Worm (Caenorhabditis elegans) whole organism, mixed stage, embryonic: Measurements from ENCODE around the gene T13C5.9.

Experiments
- blmp-1 ChIP-seq: fragments of 150-350 bp; optimal IDR thresholded peaks from 2 replicates; lab custom pipeline; 2014; ENCODE audit warnings: missing biosample characterization, missing genetic modification characterization
- lsy-2 ChIP-seq: fragments of 150-350 bp; optimal IDR thresholded peaks from 2 replicates; lab custom pipeline; 2014; ENCODE audit warnings: missing biosample characterization, missing genetic modification characterization
- mep-1 ChIP-seq: fragments of 150-350 bp; optimal IDR thresholded peaks from 2 replicates; lab custom pipeline; 2017; ENCODE audit warnings: missing biosample characterization, missing genetic modification reagents, missing genetic modification characterization, inconsistent platforms
- nhr-28 ChIP-seq: fragments of 150-350 bp; optimal IDR thresholded peaks from 2 replicates; lab custom pipeline; 2014; ENCODE audit warnings: missing biosample characterization, missing genetic modification characterization
- unc-62 ChIP-seq: fragments of 150-350 bp; optimal IDR thresholded peaks from 2 replicates; lab custom pipeline; 2014; ENCODE audit warnings: missing biosample characterization, missing genetic modification reagents, missing genetic modification characterization

DNA sequence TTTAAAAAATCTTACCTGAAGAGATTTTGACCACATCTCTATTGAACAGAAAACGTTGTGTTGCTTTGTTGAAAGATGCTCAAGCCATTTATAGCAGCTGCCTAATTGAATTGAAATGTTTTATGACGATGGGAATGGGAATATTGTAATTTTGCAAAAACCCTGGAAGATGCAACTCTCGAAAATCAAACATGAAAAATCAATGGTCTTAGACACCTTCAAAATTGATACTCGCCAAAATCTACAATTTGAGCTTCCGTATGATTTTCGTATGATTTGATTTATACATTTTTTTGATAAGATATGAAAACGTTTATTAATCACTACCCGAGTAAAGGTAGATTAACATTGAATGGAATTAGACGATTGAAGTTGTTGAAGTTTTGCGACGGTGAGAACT, 18.4 kb downstream of the T13C5.9 start, which contains the start of gene C14F11.7:
- TF ChIP-seq mep-1 (tag; lab: Kevin White, UChicago) (no peak), lsy-2 (tag; lab: Kevin White, UChicago) (no peak), nhr-28 (tag; lab: Kevin White, UChicago) (no peak), unc-62 (GFP tag; lab: Kevin White, UChicago) (no peak), blmp-1 (no peak)
